Worm (Caenorhabditis elegans) whole organism, L4/young adult: ENCODE results near the gene fbxb-75.

Source experiments
- W03F9.2 ChIP-seq: fragments of 150-350 bp; optimal IDR thresholded peaks from 2 replicates; lab custom pipeline; 2014; ENCODE audit warnings: missing biosample characterization, missing genetic modification characterization
- dao-5 ChIP-seq: sonication (generic microtip); optimal IDR thresholded peaks from 2 replicates; lab custom pipeline; 2016; ENCODE audit warnings: missing genotype, missing genetic modification characterization, moderate library complexity, missing compliant biosample characterization

DNA sequence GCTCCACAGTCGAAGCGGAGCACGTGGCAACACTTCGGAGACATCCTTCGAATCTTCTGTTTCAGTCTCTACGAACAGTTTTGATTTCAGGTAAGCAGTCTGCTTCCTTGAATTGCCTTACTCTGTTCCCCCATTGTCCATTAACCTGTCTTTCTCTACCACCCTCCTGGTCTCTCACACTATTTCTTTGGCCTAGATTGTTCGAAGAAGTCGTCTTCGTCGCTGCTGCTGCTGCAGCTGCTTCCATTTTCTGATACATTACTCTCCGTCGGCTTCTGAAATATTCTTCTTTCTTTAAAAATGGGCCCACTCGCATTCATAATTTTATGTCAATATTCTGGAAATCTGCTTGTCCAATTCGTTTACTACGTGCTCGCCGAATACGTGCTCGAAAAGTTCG lies 10.6 kb upstream of the fbxb-75 start, which contains the start of gene R08C7.1:
- TF ChIP-seq W03F9.2 = no peak
- no peak for TF ChIP-seq dao-5 (tag; lab: Kevin White, UChicago)
